Fruit fly (Drosophila melanogaster): ENCODE data around the gene HIP.

Gene HIP

DNA sequence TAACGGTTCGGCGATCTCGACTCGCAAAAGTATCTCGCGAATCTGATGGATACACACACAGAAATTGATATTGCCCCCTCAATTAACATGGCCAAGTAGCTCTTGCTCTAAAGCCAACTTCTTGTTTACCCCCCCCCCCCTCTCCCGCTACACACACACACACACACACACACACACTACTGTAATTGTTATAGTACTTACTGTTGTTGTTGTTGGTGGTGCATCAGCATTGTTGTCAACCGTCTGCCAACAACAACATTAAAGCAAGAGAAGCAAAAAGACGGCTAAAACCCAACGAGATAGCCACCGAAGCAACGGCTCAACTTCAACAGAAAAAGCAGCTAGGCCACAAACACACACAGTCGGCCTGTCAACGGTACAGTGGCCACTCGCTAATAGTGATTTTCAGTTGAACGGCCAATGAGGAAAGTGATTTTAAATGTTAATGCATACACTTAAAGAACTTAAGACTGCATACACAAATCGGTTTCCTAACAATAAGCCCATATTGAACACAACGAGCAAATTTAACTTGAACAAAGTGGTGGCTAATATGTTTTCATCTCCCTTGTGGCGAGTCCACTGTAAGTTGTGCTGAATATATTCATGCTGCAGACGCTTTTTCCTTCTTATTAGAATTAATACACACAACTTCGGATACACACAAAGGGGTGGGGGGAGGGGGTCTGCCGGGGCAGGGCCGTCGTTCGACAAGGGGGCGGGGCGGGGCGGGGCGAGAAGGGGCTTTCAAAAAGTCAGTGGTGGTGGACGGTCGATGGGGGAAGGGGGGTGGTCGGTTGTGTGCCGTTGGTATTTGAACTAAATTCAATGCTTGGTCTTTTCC is 48.5 kb upstream of the HIP start (continued):
- TF ChIP-seq CG7928 (GFP tag; optimal IDR thresholded peaks at IDR 0.05) (peak; percentile 57), CG17359 (tag; optimal IDR thresholded peaks at IDR 0.05) (peak; percentile 91), CG7556 (GFP tag; optimal IDR thresholded peaks at IDR 0.05) (peak; percentile 90), Spps (tag; optimal IDR thresholded peaks at IDR 0.05) (peak; percentile 72), Neu2 (GFP tag; optimal IDR thresholded peaks at IDR 0.05; ENCODE audit: borderline replicate concordance) (no peak), btn (GFP tag; optimal IDR thresholded peaks at IDR 0.05) (peak; percentile 84), gem (tag; optimal IDR thresholded peaks at IDR 0.05) (peak; percentile 92), CG6175 (GFP tag; IDR thresholded peaks at IDR 0.05) (peak; percentile 39; the same call in 2 of the 3 replicates), CG14667 (GFP tag; IDR thresholded peaks at IDR 0.05) (peak; percentile 79), sqz (GFP tag; optimal IDR thresholded peaks at IDR 0.05) (peak; percentile 12), Sox102F (GFP tag; optimal IDR thresholded peaks at IDR 0.05) (peak; percentile 92), danr (GFP tag; IDR thresholded peaks at IDR 0.05) (peak; percentile 75), yki (optimal IDR thresholded peaks at IDR 0.05) (no peak), Ssrp (tag; optimal IDR thresholded peaks at IDR 0.05) (peak; percentile 82), row (GFP tag; IDR thresholded peaks at IDR 0.05) (peak; percentile 97), CoRest (tag; optimal IDR thresholded peaks at IDR 0.05) (peak; percentile 90), CG7839 (tag; optimal IDR thresholded peaks at IDR 0.05) (peak; percentile 89), CG15514 (GFP tag; optimal IDR thresholded peaks at IDR 0.05) (peak; percentile 71), mam (GFP tag; optimal IDR thresholded peaks at IDR 0.05) (peak; percentile 84), Xrp1 (GFP tag; IDR thresholded peaks at IDR 0.05) (peak; percentile 90), CG31388 (GFP tag; optimal IDR thresholded peaks at IDR 0.05) (peak; percentile 2), Rx (GFP tag; IDR thresholded peaks at IDR 0.05) (peak; percentile 80), zen2 (GFP tag; IDR thresholded peaks at IDR 0.05; ENCODE audit: partially characterized antibody) (no peak), Gsc (GFP tag; IDR thresholded peaks at IDR 0.05) (peak; percentile 54; the same call in 1 of the 2 replicates), CG17912 (GFP tag; optimal IDR thresholded peaks at IDR 0.05) (no peak), Jarid2 (GFP tag; optimal IDR thresholded peaks at IDR 0.05) (peak; percentile 70), CG8478 (optimal IDR thresholded peaks at IDR 0.05) (no peak), cad (GFP tag; optimal IDR thresholded peaks at IDR 0.05) (no peak), pan (optimal IDR thresholded peaks at IDR 0.05) (no peak), pan (GFP tag; optimal IDR thresholded peaks at IDR 0.05 in 1 of 2, IDR thresholded peaks at IDR 0.05 in 1 of 2) (peak in 1 of 2 experiments; percentile 90), jumu (GFP tag; optimal IDR thresholded peaks at IDR 0.05) (peak; percentile 82), Fer2 (tag; optimal IDR thresholded peaks at IDR 0.05) (peak; percentile 80), pum (GFP tag; optimal IDR thresholded peaks at IDR 0.05) (peak; percentile 87), CG10543 (GFP tag; optimal IDR thresholded peaks at IDR 0.05) (peak; percentile 80), sug (tag; optimal IDR thresholded peaks at IDR 0.05) (peak; percentile 71), CkIIα-i1 (GFP tag; IDR thresholded peaks at IDR 0.05) (0 out of 2 replicates have a peak, but pooled peaks have one; percentile 48), CG11398 (GFP tag; optimal IDR thresholded peaks at IDR 0.05) (peak; percentile 47), H15 (GFP tag; IDR thresholded peaks at IDR 0.05) (peak; percentile 77), gce (GFP tag; IDR thresholded peaks at IDR 0.05) (peak; percentile 48; the same call in 1 of the 3 replicates), Nf-YC (tag; optimal IDR thresholded peaks at IDR 0.05) (peak; percentile 77), fru (optimal IDR thresholded peaks at IDR 0.05) (no peak), Doc3 (GFP tag; IDR thresholded peaks at IDR 0.05; ENCODE audit: partially characterized antibody) (no peak), CG9817 (tag; optimal IDR thresholded peaks at IDR 0.05) (peak; percentile 88), Rfx (GFP tag; IDR thresholded peaks at IDR 0.05) (peak; percentile 88), Ada2b (GFP tag; IDR thresholded peaks at IDR 0.05) (peak; percentile 89), YL-1 (GFP tag; optimal IDR thresholded peaks at IDR 0.05) (peak; percentile 18), Hr51 (GFP tag; optimal IDR thresholded peaks at IDR 0.05) (peak; percentile 71 to 90), CG1024 (GFP tag; IDR thresholded peaks at IDR 0.05) (peak; percentile 52; the same call in 1 of the 2 replicates), HLH4C (GFP tag; IDR thresholded peaks at IDR 0.05; ENCODE audit: partially characterized antibody) (no peak)
